Fruit fly (Drosophila melanogaster): Measurements from ENCODE around the gene Ir94h.

- TF ChIP-seq Myc (optimal IDR thresholded peaks at IDR 0.05) = no peak
- no peak for TF ChIP-seq psq (GFP tag; optimal IDR thresholded peaks at IDR 0.05)
- no peak for TF ChIP-seq Abd-B (GFP tag; optimal IDR thresholded peaks at IDR 0.05)
- TF ChIP-seq h (GFP tag; optimal IDR thresholded peaks at IDR 0.05) = no peak
- TF ChIP-seq pan (optimal IDR thresholded peaks at IDR 0.05) = no peak
- no peak for TF ChIP-seq foxo (GFP tag; optimal IDR thresholded peaks at IDR 0.05)
- no peak for TF ChIP-seq rgr (GFP tag; optimal IDR thresholded peaks at IDR 0.05)
- no peak for TF ChIP-seq CG9705 (GFP tag; optimal IDR thresholded peaks at IDR 0.05)
- no peak for TF ChIP-seq br (GFP tag; optimal IDR thresholded peaks at IDR 0.05)
- TF ChIP-seq OdsH (GFP tag; optimal IDR thresholded peaks at IDR 0.05) = no peak
- no peak for TF ChIP-seq CG32264 (GFP tag; optimal IDR thresholded peaks at IDR 0.05)
- TF ChIP-seq GATAd (GFP tag; optimal IDR thresholded peaks at IDR 0.05) = no peak
- no peak for TF ChIP-seq usp (GFP tag; optimal IDR thresholded peaks at IDR 0.05)
These were observed 26.6 kb upstream of the Ir94h start for dm6 chr3R:23460667-23461066.

Measured in whole organism, wandering third instar larva.